Fruit fly (Drosophila melanogaster): ENCODE measurements around the gene CG33700.

DNA sequence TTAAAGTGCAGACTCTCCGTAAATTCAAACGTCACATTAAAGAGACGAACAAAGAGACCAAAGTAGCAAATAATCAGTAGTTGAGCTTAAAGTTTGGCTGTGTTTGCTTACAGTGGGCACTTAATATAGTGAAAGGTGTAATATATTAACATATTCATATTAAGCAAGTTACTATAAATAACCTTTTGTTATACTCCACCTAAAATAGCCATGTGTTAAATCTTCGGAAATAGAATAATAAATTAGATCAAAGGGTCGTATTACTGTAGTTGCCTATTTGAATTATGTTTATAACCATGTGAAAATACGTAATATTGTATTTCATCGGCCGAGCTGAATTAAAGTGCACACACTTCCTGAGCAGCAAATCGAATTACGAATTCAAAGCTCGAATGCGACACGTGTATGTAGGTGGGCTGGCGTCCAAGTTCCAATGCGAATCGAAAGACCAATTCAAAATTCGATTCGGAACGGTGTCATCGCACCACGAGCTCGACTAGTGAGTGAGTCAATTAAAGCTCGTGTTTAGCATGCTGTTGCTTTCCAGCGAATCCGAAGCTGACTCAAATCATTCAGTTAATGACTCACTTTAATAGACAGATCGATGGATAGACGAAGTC lies 27.0 kb upstream of the CG33700 start:
- TF ChIP-seq pad (GFP tag; optimal IDR thresholded peaks at IDR 0.05) = no peak
- TF ChIP-seq toe (GFP tag; optimal IDR thresholded peaks at IDR 0.05) = no peak
- peak; percentile 13 for TF ChIP-seq tj (GFP tag; optimal IDR thresholded peaks at IDR 0.05)
- no peak for TF ChIP-seq CG1620 (GFP tag; optimal IDR thresholded peaks at IDR 0.05)
- no peak for TF ChIP-seq cic (GFP tag; optimal IDR thresholded peaks at IDR 0.05)
- TF ChIP-seq bab1 (GFP tag; optimal IDR thresholded peaks at IDR 0.05) = peak; percentile 82
- no peak for TF ChIP-seq CG11617 (GFP tag; optimal IDR thresholded peaks at IDR 0.05)
- TF ChIP-seq kay (GFP tag; ENCODE audit: borderline replicate concordance) = no peak
- no peak for TF ChIP-seq ovo (GFP tag; optimal IDR thresholded peaks at IDR 0.05)
- no peak for TF ChIP-seq CG7101 (tag; optimal IDR thresholded peaks at IDR 0.05)

Measured in whole organism, adult.